Fruit fly (Drosophila melanogaster): ENCODE data around the gene TORIP.

TORIP gene

dm6 chr3L:19817807-19818531 is 13.1 kb upstream of the TORIP start, which contains the start of the genes Fibp and Deaf1 (continued):
- TF ChIP-seq Atf3 (GFP tag; optimal IDR thresholded peaks at IDR 0.05), result peak; percentile 79
- peak; percentile 64 for TF ChIP-seq CG4854 (GFP tag; optimal IDR thresholded peaks at IDR 0.05)
- TF ChIP-seq ken (GFP tag; IDR thresholded peaks at IDR 0.05), result peak; percentile 47; the same call in 1 of the 3 replicates
- peak; percentile 50 for TF ChIP-seq pb (GFP tag; optimal IDR thresholded peaks at IDR 0.05)
- TF ChIP-seq grau (tag; optimal IDR thresholded peaks at IDR 0.05), result peak; percentile 79
- TF ChIP-seq chm (GFP tag; IDR thresholded peaks at IDR 0.05), result no peak
- peak; percentile 64 for TF ChIP-seq B-H2 (GFP tag; optimal IDR thresholded peaks at IDR 0.05)
- peak; percentile 50 for TF ChIP-seq p53 (GFP tag; optimal IDR thresholded peaks at IDR 0.05)
- peak; percentile 57 for TF ChIP-seq Max (GFP tag; optimal IDR thresholded peaks at IDR 0.05)
- no peak for TF ChIP-seq E2f2 (GFP tag; IDR thresholded peaks at IDR 0.05)
- no peak for TF ChIP-seq tup (GFP tag; optimal IDR thresholded peaks at IDR 0.05)
- TF ChIP-seq CG18599 (GFP tag; optimal IDR thresholded peaks at IDR 0.05), result peak; percentile 74
- TF ChIP-seq HLH4C (GFP tag; IDR thresholded peaks at IDR 0.05; ENCODE audit: partially characterized antibody), result peak; percentile 96
- peak; percentile 69 for TF ChIP-seq CG2116 (GFP tag; optimal IDR thresholded peaks at IDR 0.05)
- TF ChIP-seq Blimp-1 (GFP tag; optimal IDR thresholded peaks at IDR 0.05), result peak; percentile 53
- TF ChIP-seq sima (GFP tag; optimal IDR thresholded peaks at IDR 0.05), result peak; percentile 26
- TF ChIP-seq CG15073 (GFP tag; optimal IDR thresholded peaks at IDR 0.05), result peak; percentile 7
- TF ChIP-seq CG13123 (GFP tag; optimal IDR thresholded peaks at IDR 0.05), result peak; percentile 63
- TF ChIP-seq nerfin-2 (GFP tag; IDR thresholded peaks at IDR 0.05; ENCODE audit: partially characterized antibody), result peak; percentile 95
- no peak for TF ChIP-seq fd102C (GFP tag; optimal IDR thresholded peaks at IDR 0.05)
- TF ChIP-seq hb (GFP tag; IDR thresholded peaks at IDR 0.05; ENCODE audit: partially characterized antibody), result peak; percentile 99
- TF ChIP-seq CG32767 (GFP tag; IDR thresholded peaks at IDR 0.05), result peak; percentile 34; the same call in 1 of the 2 replicates
- TF ChIP-seq CG4820 (GFP tag; optimal IDR thresholded peaks at IDR 0.05), result peak; percentile 71
- TF ChIP-seq slou (GFP tag; optimal IDR thresholded peaks at IDR 0.05), result peak; percentile 53
- no peak for TF ChIP-seq CG15479 (GFP tag; optimal IDR thresholded peaks at IDR 0.05)
- TF ChIP-seq CG18476 (GFP tag; optimal IDR thresholded peaks at IDR 0.05), result peak; percentile 73
- TF ChIP-seq odd (GFP tag; optimal IDR thresholded peaks at IDR 0.05), result no peak
- TF ChIP-seq H15 (GFP tag; IDR thresholded peaks at IDR 0.05), result peak; percentile 68
- TF ChIP-seq CG7372 (GFP tag; IDR thresholded peaks at IDR 0.05), result peak; percentile 59
- TF ChIP-seq CG4404 (GFP tag; IDR thresholded peaks at IDR 0.05), result peak; percentile 49; the same call in 1 of the 2 replicates
- TF ChIP-seq gfzf (GFP tag; optimal IDR thresholded peaks at IDR 0.05), result peak; percentile 68
- TF ChIP-seq sisA (GFP tag; IDR thresholded peaks at IDR 0.05), result peak; percentile 71
- TF ChIP-seq CG15601 (tag; optimal IDR thresholded peaks at IDR 0.05), result peak; percentile 65
- peak; percentile 74 for TF ChIP-seq Fer3 (tag; optimal IDR thresholded peaks at IDR 0.05)
- TF ChIP-seq vnd (GFP tag; IDR thresholded peaks at IDR 0.05; ENCODE audit: partially characterized antibody), result peak; percentile 99
- TF ChIP-seq ato (GFP tag; IDR thresholded peaks at IDR 0.05; ENCODE audit: partially characterized antibody), result peak; percentile 95
- peak; percentile 62 for TF ChIP-seq Myb (GFP tag; optimal IDR thresholded peaks at IDR 0.05)
- TF ChIP-seq pros (GFP tag; optimal IDR thresholded peaks at IDR 0.05), result no peak
- TF ChIP-seq da (GFP tag; optimal IDR thresholded peaks at IDR 0.05), result peak; percentile 69
- peak; percentile 80 for TF ChIP-seq CG9817 (tag; optimal IDR thresholded peaks at IDR 0.05)
- peak; percentile 58 for TF ChIP-seq NC2β (GFP tag; optimal IDR thresholded peaks at IDR 0.05)
- peak; percentile 82 for TF ChIP-seq tx (GFP tag; optimal IDR thresholded peaks at IDR 0.05)
- no peak for TF ChIP-seq schlank (tag; optimal IDR thresholded peaks at IDR 0.05)
- TF ChIP-seq bowl (GFP tag; IDR thresholded peaks at IDR 0.05), result no peak
- no peak for TF ChIP-seq CG11723 (GFP tag; optimal IDR thresholded peaks at IDR 0.05)
- peak; percentile 27 for TF ChIP-seq CG5245 (GFP tag; optimal IDR thresholded peaks at IDR 0.05)
- peak; percentile 57 for TF ChIP-seq trh (GFP tag; optimal IDR thresholded peaks at IDR 0.05)
- TF ChIP-seq corto (GFP tag; optimal IDR thresholded peaks at IDR 0.05), result no peak
- TF ChIP-seq inv (GFP tag; IDR thresholded peaks at IDR 0.05; ENCODE audit: partially characterized antibody), result peak; percentile 99
